Worm (Caenorhabditis elegans): Measurements from ENCODE around the gene F46C8.3.

F46C8.3 gene

DNA sequence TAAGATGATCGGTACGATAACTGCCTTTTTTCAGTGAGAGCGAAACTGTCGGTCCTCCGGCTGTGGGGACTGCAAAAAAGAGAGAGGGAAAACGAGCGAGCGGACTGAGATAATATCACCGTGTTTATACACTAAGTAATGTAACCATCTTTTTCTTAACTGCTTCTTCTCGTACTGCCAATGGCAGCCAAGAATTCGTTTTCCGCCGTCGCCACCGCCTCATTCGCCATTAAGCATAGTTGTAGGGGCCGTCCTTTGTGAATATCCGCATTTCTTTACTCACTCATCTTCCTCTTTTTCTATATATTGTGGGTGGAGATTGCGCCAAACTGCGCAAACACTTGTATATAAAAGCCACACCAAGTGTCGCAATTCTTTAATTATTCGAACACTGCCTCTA is 21.1 kb downstream of the F46C8.3 start, which contains the start of gene col-174:
Gene col-174, plus strand, starts transcription at position 301 of the 400 bp plus-strand sequence.
- TF ChIP-seq aly-2 (tag; optimal IDR thresholded peaks at IDR 0.05), result no peak
- no peak for TF ChIP-seq unc-62 (GFP tag; optimal IDR thresholded peaks at IDR 0.05)
- no peak for TF ChIP-seq ceh-16 (tag; optimal IDR thresholded peaks at IDR 0.05)
- no peak for TF ChIP-seq nhr-23 (tag; optimal IDR thresholded peaks at IDR 0.05)
- no peak for TF ChIP-seq ztf-11 (tag; optimal IDR thresholded peaks at IDR 0.05)
- no peak for TF ChIP-seq hmg-11 (tag; optimal IDR thresholded peaks at IDR 0.05)
- no peak for TF ChIP-seq daf-12 (tag; optimal IDR thresholded peaks at IDR 0.05)
- TF ChIP-seq nhr-25 (tag; optimal IDR thresholded peaks at IDR 0.05), result no peak
- no peak for TF ChIP-seq ama-1 (optimal IDR thresholded peaks at IDR 0.05)
- TF ChIP-seq pha-4 (tag; optimal IDR thresholded peaks at IDR 0.05), result no peak
- TF ChIP-seq lin-39 (tag; optimal IDR thresholded peaks at IDR 0.05), result no peak
- no peak for TF ChIP-seq elt-2 (tag; optimal IDR thresholded peaks at IDR 0.05)
- no peak for TF ChIP-seq nhr-11 (tag; optimal IDR thresholded peaks at IDR 0.05)
- no peak for TF ChIP-seq nhr-77 (tag; optimal IDR thresholded peaks at IDR 0.05)
- no peak for TF ChIP-seq ztf-4 (tag; optimal IDR thresholded peaks at IDR 0.05)
- no peak for TF ChIP-seq pqm-1 (tag; optimal IDR thresholded peaks at IDR 0.05)

DNA sequence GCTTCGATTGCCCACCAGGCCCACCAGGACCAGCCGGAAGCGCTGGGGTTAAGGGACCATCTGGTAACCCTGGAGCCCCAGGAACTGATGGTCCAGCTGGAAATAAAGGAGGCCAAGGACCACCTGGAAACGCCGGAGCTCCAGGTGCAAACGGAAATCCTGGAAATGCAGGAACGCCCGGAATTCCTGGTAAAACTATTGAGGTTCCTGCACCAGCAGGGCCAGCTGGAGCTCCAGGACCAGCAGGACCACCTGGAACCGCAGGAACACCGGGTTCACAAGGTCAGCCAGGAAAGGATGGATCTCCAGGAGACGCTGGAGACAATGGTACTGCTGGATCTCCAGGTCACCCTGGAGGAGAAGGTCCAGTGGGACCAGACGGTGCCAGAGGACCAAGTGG is 22.3 kb downstream of the F46C8.3 start:
- TF ChIP-seq nfya-1 (tag; optimal IDR thresholded peaks at IDR 0.05; ENCODE audit: insufficient read depth) (no peak), ceh-9 (tag; optimal IDR thresholded peaks at IDR 0.05) (no peak), sea-2 (GFP tag; optimal IDR thresholded peaks at IDR 0.05) (no peak), eor-1 (tag; optimal IDR thresholded peaks at IDR 0.05) (no peak), fkh-2 (tag; optimal IDR thresholded peaks at IDR 0.05) (no peak), nhr-12 (tag; optimal IDR thresholded peaks at IDR 0.05) (no peak), lin-15B (tag; optimal IDR thresholded peaks at IDR 0.05) (no peak), mdl-1 (tag; optimal IDR thresholded peaks at IDR 0.05) (no peak), pha-4 (tag; optimal IDR thresholded peaks at IDR 0.05) (no peak), elt-2 (tag; optimal IDR thresholded peaks at IDR 0.05) (no peak), zag-1 (tag; optimal IDR thresholded peaks at IDR 0.05) (no peak), pqm-1 (tag; optimal IDR thresholded peaks at IDR 0.05) (no peak), elt-3 (tag; optimal IDR thresholded peaks at IDR 0.05) (no peak), skn-1 (tag; optimal IDR thresholded peaks at IDR 0.05) (no peak), nhr-11 (tag; optimal IDR thresholded peaks at IDR 0.05) (no peak), nhr-43 (tag; optimal IDR thresholded peaks at IDR 0.05; ENCODE audit: poor library complexity, severe bottlenecking) (no peak), tbx-2 (tag; optimal IDR thresholded peaks at IDR 0.05) (no peak), egl-27 (tag; optimal IDR thresholded peaks at IDR 0.05) (no peak)

DNA sequence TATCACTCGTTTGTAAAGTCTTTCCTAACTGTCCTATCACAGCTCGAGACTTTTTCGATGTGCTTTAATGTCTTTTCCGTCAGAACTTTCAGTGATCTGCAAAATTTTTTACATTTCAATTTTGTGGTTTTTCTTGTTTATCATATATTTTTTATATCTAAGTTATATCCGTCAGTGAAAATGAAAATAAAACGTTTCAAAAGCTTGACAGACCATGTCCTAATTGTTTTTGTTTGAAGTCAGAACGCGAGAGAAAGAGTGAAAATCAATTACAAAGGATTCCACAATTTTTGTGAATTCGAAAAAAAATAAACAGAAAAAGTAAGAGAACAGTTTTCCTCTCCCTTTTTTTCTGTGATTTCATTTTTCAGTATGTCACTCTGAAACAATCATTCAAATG is 22.8 kb downstream of the F46C8.3 start, which contains the start of gene F46C8.1:
Gene F46C8.1, plus strand, starts transcription at position 301 of the 400 bp plus-strand sequence.
- TF ChIP-seq nhr-12 (tag; optimal IDR thresholded peaks at IDR 0.05), result no peak
- no peak for TF ChIP-seq pha-4 (tag; optimal IDR thresholded peaks at IDR 0.05)
- TF ChIP-seq nfya-1 (tag; optimal IDR thresholded peaks at IDR 0.05; ENCODE audit: insufficient read depth), result no peak
- no peak for TF ChIP-seq ceh-28 (tag; optimal IDR thresholded peaks at IDR 0.05)
- no peak for TF ChIP-seq nhr-43 (tag; optimal IDR thresholded peaks at IDR 0.05; ENCODE audit: poor library complexity, severe bottlenecking)
- TF ChIP-seq jun-1 (tag; optimal IDR thresholded peaks at IDR 0.05), result no peak
- no peak for TF ChIP-seq zag-1 (tag; optimal IDR thresholded peaks at IDR 0.05)
- no peak for TF ChIP-seq fos-1 (tag; optimal IDR thresholded peaks at IDR 0.05)
- no peak for TF ChIP-seq ceh-82 (tag; optimal IDR thresholded peaks at IDR 0.05)
- no peak for TF ChIP-seq tbx-2 (tag; optimal IDR thresholded peaks at IDR 0.05)
- TF ChIP-seq fkh-10 (GFP tag; optimal IDR thresholded peaks at IDR 0.05), result no peak
- TF ChIP-seq aly-2 (tag; optimal IDR thresholded peaks at IDR 0.05), result no peak
- no peak for TF ChIP-seq snpc-4 (tag; optimal IDR thresholded peaks at IDR 0.05)
- no peak for TF ChIP-seq lin-39 (tag; optimal IDR thresholded peaks at IDR 0.05)

DNA sequence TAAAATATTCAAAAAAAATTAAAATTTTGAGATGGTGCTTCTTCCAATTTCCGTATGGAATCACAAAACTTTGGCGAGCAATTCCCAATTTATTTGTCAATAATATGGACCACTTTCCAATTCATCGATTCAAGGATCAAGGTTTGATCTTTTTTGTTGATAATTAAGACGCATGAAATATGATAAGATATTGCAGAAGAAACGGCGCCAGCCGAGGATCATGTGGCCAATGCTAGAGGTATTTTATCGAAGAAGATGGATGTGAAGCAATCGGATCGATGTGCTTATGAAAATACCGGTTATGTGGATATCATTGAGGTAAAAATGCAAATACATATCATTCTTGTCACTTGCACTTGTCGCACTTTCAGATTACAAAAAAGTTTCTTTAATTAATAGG is 25.1 kb downstream of the F46C8.3 start:
- TF ChIP-seq nhr-43 (tag; optimal IDR thresholded peaks at IDR 0.05; ENCODE audit: poor library complexity, severe bottlenecking), result peak; percentile 42
- no peak for TF ChIP-seq fos-1 (tag; optimal IDR thresholded peaks at IDR 0.05)
- TF ChIP-seq nhr-12 (tag; optimal IDR thresholded peaks at IDR 0.05), result no peak
- TF ChIP-seq nhr-25 (tag; optimal IDR thresholded peaks at IDR 0.05), result peak; percentile 15
- no peak for TF ChIP-seq skn-1 (tag; optimal IDR thresholded peaks at IDR 0.05)

Measured in whole organism, L3 larva.